Fruit fly (Drosophila melanogaster): ENCODE results near the gene AstA-R1.

Gene AstA-R1

dm6 chrX:3693989-3694769, 119.8 kb downstream of the AstA-R1 start (continued):
- TF ChIP-seq Sox15 (GFP tag; optimal IDR thresholded peaks at IDR 0.05): peak; percentile 34
- peak; percentile 76 for TF ChIP-seq CG6276 (GFP tag; optimal IDR thresholded peaks at IDR 0.05)
- TF ChIP-seq pdm3 (GFP tag; optimal IDR thresholded peaks at IDR 0.05): peak; percentile 77
- peak; percentile 58; the same call in 1 of the 3 replicates for TF ChIP-seq eg (GFP tag; IDR thresholded peaks at IDR 0.05)
- no peak for TF ChIP-seq CG1621 (tag; optimal IDR thresholded peaks at IDR 0.05)
- TF ChIP-seq CG11902 (GFP tag; optimal IDR thresholded peaks at IDR 0.05): peak; percentile 15
- TF ChIP-seq Met (GFP tag; optimal IDR thresholded peaks at IDR 0.05): peak; percentile 82
- TF ChIP-seq CG4318 (GFP tag; optimal IDR thresholded peaks at IDR 0.05): peak; percentile 76
- TF ChIP-seq CG7368 (GFP tag; optimal IDR thresholded peaks at IDR 0.05): peak; percentile 45
- TF ChIP-seq CG8119 (GFP tag; IDR thresholded peaks at IDR 0.05): peak; percentile 59
- TF ChIP-seq Eip75B (GFP tag; optimal IDR thresholded peaks at IDR 0.05): peak; percentile 71
- no peak for TF ChIP-seq CG6854 (GFP tag; optimal IDR thresholded peaks at IDR 0.05)
- TF ChIP-seq CG16779 (tag; optimal IDR thresholded peaks at IDR 0.05): peak; percentile 24
- TF ChIP-seq Sox14 (GFP tag; optimal IDR thresholded peaks at IDR 0.05): peak; percentile 70
- peak; percentile 63 for TF ChIP-seq CG8632 (GFP tag; optimal IDR thresholded peaks at IDR 0.05)
- peak; percentile 17 for TF ChIP-seq CG8319 (GFP tag; optimal IDR thresholded peaks at IDR 0.05)
- peak; percentile 75 for TF ChIP-seq achi (GFP tag; optimal IDR thresholded peaks at IDR 0.05)
- peak; percentile 70 for TF ChIP-seq dac (GFP tag; optimal IDR thresholded peaks at IDR 0.05)
- peak; percentile 69 for TF ChIP-seq Sox102F (GFP tag; optimal IDR thresholded peaks at IDR 0.05)

- TF ChIP-seq fkh (GFP tag; optimal IDR thresholded peaks at IDR 0.05): no peak
- no peak for TF ChIP-seq CG4318 (GFP tag; optimal IDR thresholded peaks at IDR 0.05)
- no peak for TF ChIP-seq Ets21C (GFP tag; optimal IDR thresholded peaks at IDR 0.05)
- no peak for TF ChIP-seq Eip75B (GFP tag; optimal IDR thresholded peaks at IDR 0.05)
- TF ChIP-seq CG8632 (GFP tag; optimal IDR thresholded peaks at IDR 0.05): no peak
- TF ChIP-seq CG1621 (tag; optimal IDR thresholded peaks at IDR 0.05): no peak
- no peak for TF ChIP-seq spab (GFP tag; optimal IDR thresholded peaks at IDR 0.05)
- no peak for TF ChIP-seq Sox14 (GFP tag; optimal IDR thresholded peaks at IDR 0.05)
- TF ChIP-seq CG10631 (GFP tag; optimal IDR thresholded peaks at IDR 0.05): no peak
- no peak for TF ChIP-seq ss (GFP tag; optimal IDR thresholded peaks at IDR 0.05)
- TF ChIP-seq CG6854 (GFP tag; optimal IDR thresholded peaks at IDR 0.05): no peak
- TF ChIP-seq CG3032 (tag; optimal IDR thresholded peaks at IDR 0.05): no peak
- no peak for TF ChIP-seq CG9139 (GFP tag; optimal IDR thresholded peaks at IDR 0.05)
- no peak for TF ChIP-seq Met (GFP tag; optimal IDR thresholded peaks at IDR 0.05)
- no peak for TF ChIP-seq Sox15 (GFP tag; optimal IDR thresholded peaks at IDR 0.05)
Measured at dm6 chrX:3694770-3695145, 120.4 kb downstream of the AstA-R1 start.

dm6 chrX:3695151-3695988, 121.0 kb downstream of the AstA-R1 start:
- peak; percentile 85 for TF ChIP-seq Sox14 (GFP tag; optimal IDR thresholded peaks at IDR 0.05)
- TF ChIP-seq CG34406 (GFP tag; optimal IDR thresholded peaks at IDR 0.05): peak; percentile 88
- peak; percentile 92 for TF ChIP-seq CG4318 (GFP tag; optimal IDR thresholded peaks at IDR 0.05)
- peak; percentile 98 for TF ChIP-seq Eip78C (GFP tag)
- peak; percentile 80 for TF ChIP-seq dsx (GFP tag; optimal IDR thresholded peaks at IDR 0.05; ENCODE audit: poor library complexity, severe bottlenecking)
- peak; percentile 61 for TF ChIP-seq Ets96B (tag; optimal IDR thresholded peaks at IDR 0.05)
- TF ChIP-seq CG1621 (tag; optimal IDR thresholded peaks at IDR 0.05): peak; percentile 76
- TF ChIP-seq Lpt (GFP tag; optimal IDR thresholded peaks at IDR 0.05): peak; percentile 91
- no peak for TF ChIP-seq fkh (GFP tag; optimal IDR thresholded peaks at IDR 0.05)
- peak; percentile 89 for TF ChIP-seq CG6276 (GFP tag; optimal IDR thresholded peaks at IDR 0.05)
- peak; percentile 91 for TF ChIP-seq Hr4 (GFP tag; optimal IDR thresholded peaks at IDR 0.05)
- TF ChIP-seq Smox (GFP tag; optimal IDR thresholded peaks at IDR 0.05): peak; percentile 85
- TF ChIP-seq CG6163 (GFP tag; IDR thresholded peaks at IDR 0.05): peak; percentile 93
- peak; percentile 90 for TF ChIP-seq net (GFP tag; optimal IDR thresholded peaks at IDR 0.05)
- peak; percentile 74 for TF ChIP-seq CG8632 (GFP tag; optimal IDR thresholded peaks at IDR 0.05)
- TF ChIP-seq achi (GFP tag; optimal IDR thresholded peaks at IDR 0.05): peak; percentile 58
- peak; percentile 79 for TF ChIP-seq fd59A (GFP tag; optimal IDR thresholded peaks at IDR 0.05)
- peak; percentile 67 for TF ChIP-seq Eip93F (GFP tag; optimal IDR thresholded peaks at IDR 0.05)
- peak; percentile 47 for TF ChIP-seq vri (GFP tag; optimal IDR thresholded peaks at IDR 0.05)
- peak; percentile 62 for TF ChIP-seq CG6854 (GFP tag; optimal IDR thresholded peaks at IDR 0.05)
- TF ChIP-seq CG15336 (GFP tag; IDR thresholded peaks at IDR 0.05): peak; percentile 89
- TF ChIP-seq CG11294 (GFP tag; IDR thresholded peaks at IDR 0.05): peak; percentile 77
- TF ChIP-seq eg (GFP tag; IDR thresholded peaks at IDR 0.05): peak; percentile 93
- peak; percentile 77 for TF ChIP-seq CG6792 (GFP tag; optimal IDR thresholded peaks at IDR 0.05)
- peak; percentile 46 to 98 for TF ChIP-seq salr (GFP tag; optimal IDR thresholded peaks at IDR 0.05)
- no peak for TF ChIP-seq topi (GFP tag; optimal IDR thresholded peaks at IDR 0.05)
- peak; percentile 88 for TF ChIP-seq pdm3 (GFP tag; optimal IDR thresholded peaks at IDR 0.05)

All from whole organism, prepupa.